Worm (Caenorhabditis elegans) whole organism, L4/young adult: ENCODE data around the gene T28B11.1.

ENCODE experiments used
- W03F9.2 ChIP-seq: fragments of 150-350 bp; optimal IDR thresholded peaks from 2 replicates; lab custom pipeline; 2014; ENCODE audit warnings: missing biosample characterization, missing genetic modification characterization
- dao-5 ChIP-seq: sonication (generic microtip); optimal IDR thresholded peaks from 2 replicates; lab custom pipeline; 2016; ENCODE audit warnings: missing genotype, missing genetic modification characterization, moderate library complexity, missing compliant biosample characterization
- him-1 ChIP-seq: sonication (generic microtip); optimal IDR thresholded peaks from 2 replicates; lab custom pipeline; 2016; ENCODE audit warnings: missing genotype, missing genetic modification reagents, missing genetic modification characterization, missing compliant biosample characterization

- TF ChIP-seq him-1 (tag; lab: Kevin White, UChicago) (no peak), W03F9.2 (no peak), dao-5 (tag; lab: Kevin White, UChicago) (no peak)
These were observed 41.0 kb upstream of the T28B11.1 start for ce11 chrV:10773216-10773615.
